Worm (Caenorhabditis elegans): ENCODE data around the gene C54E10.3.

Gene C54E10.3

DNA sequence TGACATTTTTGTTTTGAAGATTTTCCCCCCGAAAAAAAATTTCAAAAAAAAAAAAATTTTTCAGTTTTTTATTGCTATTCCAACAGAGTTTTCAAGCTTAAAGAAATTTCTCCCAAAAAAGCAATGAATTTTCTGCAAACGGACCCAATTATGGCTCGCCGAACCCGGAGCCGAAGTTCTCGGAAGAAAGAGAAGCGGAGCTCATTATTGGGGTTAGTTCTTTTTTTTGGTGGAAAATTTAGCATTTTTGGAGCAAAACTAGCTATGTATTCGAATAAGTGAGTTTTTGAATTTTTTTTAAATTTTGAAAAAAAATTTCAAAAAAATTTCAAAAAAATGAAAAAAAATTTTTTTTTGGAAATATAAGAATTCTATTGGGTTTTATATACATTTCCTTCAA is 8.8 kb downstream of the C54E10.3 start, which contains the start of gene ncs-5:
Gene ncs-5 (plus strand): TSS at position 124 of the 400 bp plus-strand sequence.
- no peak for TF ChIP-seq nhr-232 (tag; optimal IDR thresholded peaks at IDR 0.05)
- no peak for TF ChIP-seq lim-6 (tag; optimal IDR thresholded peaks at IDR 0.05)
- TF ChIP-seq ets-4 (tag; optimal IDR thresholded peaks at IDR 0.05) = no peak
- TF ChIP-seq ceh-9 (tag; optimal IDR thresholded peaks at IDR 0.05) = no peak
- no peak for TF ChIP-seq unc-42 (tag; optimal IDR thresholded peaks at IDR 0.05)
- TF ChIP-seq fax-1 (tag; optimal IDR thresholded peaks at IDR 0.05) = no peak
- no peak for TF ChIP-seq ztf-16 (tag; optimal IDR thresholded peaks at IDR 0.05)
- TF ChIP-seq ceh-2 (tag; optimal IDR thresholded peaks at IDR 0.05) = no peak

DNA sequence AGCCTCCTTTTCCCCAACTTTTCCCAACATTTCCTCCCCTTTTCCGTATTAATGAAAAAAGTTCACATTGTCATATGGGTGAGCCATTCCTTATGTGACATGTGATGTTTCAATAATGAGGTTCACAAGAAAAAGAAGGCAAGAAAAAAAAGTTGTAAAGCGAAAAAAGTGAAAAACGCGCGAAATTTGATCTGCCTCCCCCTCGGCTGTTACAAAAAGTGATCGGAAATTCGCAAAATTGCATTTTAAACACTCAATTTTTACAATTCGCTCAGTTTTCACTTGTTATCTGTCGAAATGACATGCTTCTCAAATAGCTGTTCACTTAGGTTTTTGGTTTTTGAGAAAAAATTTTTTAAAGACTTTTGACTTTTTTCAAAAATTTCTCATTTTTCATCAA is 10.8 kb downstream of the C54E10.3 start:
- no peak for TF ChIP-seq ceh-22 (tag; optimal IDR thresholded peaks at IDR 0.05)
- TF ChIP-seq unc-42 (tag; optimal IDR thresholded peaks at IDR 0.05) = peak; percentile 46

DNA sequence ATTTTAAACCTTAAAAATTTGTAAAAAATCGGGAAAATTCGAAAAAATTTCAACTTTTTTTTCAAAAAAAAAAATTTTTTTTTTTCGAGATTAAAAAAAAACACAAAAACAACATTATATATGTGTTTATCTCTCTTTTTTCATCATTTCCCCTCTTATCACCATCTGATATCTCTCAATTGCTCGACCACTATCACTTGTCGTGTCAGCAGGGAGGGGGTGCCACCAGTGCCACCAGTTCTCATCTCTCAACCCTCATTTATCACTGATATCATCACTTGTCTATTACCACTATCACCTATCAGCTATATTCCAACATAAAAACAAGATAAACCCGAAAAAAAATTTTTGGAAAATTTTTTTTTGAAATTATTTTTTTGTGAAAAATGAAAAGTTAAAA is 15.6 kb downstream of the C54E10.3 start:
- no peak for TF ChIP-seq fkh-6 (tag; optimal IDR thresholded peaks at IDR 0.05)
- peak; percentile 97 for TF ChIP-seq elt-2 (tag; optimal IDR thresholded peaks at IDR 0.05)
- TF ChIP-seq pha-2 (tag; optimal IDR thresholded peaks at IDR 0.05) = no peak

DNA sequence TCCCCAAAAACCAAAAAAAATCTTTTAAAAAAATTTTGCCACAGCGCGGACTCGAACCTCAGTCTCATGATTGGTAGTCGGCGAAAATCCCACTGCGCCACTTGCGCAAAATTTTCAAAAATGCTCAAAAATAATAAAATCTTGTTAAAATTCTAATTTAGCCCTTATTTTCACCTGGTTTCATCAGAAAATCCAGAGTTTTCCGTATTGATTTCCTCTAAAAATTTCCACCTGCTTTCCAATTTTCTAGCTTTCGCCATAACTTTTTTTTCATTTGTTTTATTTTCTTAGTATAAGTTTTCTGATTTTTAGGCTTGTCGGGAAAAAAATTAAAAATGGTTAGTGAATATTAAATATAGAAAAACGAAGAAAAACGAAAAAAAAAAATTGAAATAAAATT is 16.6 kb downstream of the C54E10.3 start:
- TF ChIP-seq pha-2 (tag; optimal IDR thresholded peaks at IDR 0.05) (peak; percentile 2), ceh-30 (tag; optimal IDR thresholded peaks at IDR 0.05) (no peak)

DNA sequence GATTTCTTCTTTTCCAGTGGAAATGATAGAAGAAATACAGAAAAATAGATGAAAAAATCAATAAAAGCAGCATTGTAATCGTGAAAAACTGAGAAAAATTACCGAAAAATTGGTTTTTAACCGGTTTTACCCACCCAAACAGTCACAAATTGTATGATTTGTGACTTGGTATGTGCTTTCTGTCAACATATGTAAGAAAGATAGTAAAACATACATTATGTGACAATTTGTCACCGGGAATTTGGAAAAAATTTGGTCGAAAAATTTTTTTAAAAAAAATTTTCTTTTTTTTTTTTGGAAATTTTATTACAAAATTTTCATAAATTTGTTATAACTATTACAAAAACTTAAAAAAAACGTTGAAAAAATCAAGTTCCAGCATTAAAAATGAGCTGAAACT is 26.3 kb downstream of the C54E10.3 start, which contains the start of gene cyp-33D3:
Gene cyp-33D3 (minus strand): TSS at position 101 of the 400 bp plus-strand sequence.
- TF ChIP-seq ceh-14 (tag; optimal IDR thresholded peaks at IDR 0.05) = no peak
- no peak for TF ChIP-seq pha-2 (tag; optimal IDR thresholded peaks at IDR 0.05)
- TF ChIP-seq zip-5 (tag; optimal IDR thresholded peaks at IDR 0.05) = no peak
- TF ChIP-seq ama-1 (optimal IDR thresholded peaks at IDR 0.05) = no peak
- TF ChIP-seq ceh-22 (tag; optimal IDR thresholded peaks at IDR 0.05) = no peak
- no peak for TF ChIP-seq nhr-232 (tag; optimal IDR thresholded peaks at IDR 0.05)
- TF ChIP-seq unc-3 (GFP tag; conservative IDR thresholded peaks at IDR 0.05) = no peak
- TF ChIP-seq unc-3 (tag; optimal IDR thresholded peaks at IDR 0.05) = no peak
- TF ChIP-seq elt-4 (tag; optimal IDR thresholded peaks at IDR 0.05) = no peak

DNA sequence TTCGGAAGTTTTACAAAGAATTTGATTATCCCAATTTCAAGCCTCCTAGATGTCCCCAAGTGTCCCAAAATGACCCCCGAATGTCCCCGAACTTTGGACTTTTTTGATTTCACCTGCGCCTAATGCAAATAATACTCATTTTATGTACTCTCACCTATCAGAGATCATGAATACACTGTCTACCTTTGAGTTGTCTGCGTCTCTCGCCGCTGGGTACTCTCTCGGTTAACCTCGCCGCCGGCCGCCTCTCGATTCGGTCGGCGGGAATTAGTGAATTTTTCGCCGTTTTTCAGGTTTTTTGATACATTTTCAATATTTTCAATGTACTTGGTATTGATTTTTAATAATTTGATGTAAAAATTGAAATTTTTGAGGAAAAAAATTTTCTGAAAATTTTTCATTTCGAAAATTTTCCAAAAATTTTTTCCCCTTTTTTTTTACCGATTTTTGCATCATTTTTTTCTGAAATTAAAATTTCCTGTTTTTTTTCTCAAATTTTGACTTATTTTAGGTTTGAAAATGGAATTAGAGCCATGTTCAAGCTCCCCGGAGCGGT is 28.1 kb downstream of the C54E10.3 start, which contains the start of gene nhr-65:
Gene nhr-65 (plus strand): TSS at position 506 of the 556 bp plus-strand sequence.
- TF ChIP-seq unc-55 (GFP tag; optimal IDR thresholded peaks at IDR 0.05) (no peak), nfya-1 (tag; optimal IDR thresholded peaks at IDR 0.05) (peak; percentile 17)

DNA sequence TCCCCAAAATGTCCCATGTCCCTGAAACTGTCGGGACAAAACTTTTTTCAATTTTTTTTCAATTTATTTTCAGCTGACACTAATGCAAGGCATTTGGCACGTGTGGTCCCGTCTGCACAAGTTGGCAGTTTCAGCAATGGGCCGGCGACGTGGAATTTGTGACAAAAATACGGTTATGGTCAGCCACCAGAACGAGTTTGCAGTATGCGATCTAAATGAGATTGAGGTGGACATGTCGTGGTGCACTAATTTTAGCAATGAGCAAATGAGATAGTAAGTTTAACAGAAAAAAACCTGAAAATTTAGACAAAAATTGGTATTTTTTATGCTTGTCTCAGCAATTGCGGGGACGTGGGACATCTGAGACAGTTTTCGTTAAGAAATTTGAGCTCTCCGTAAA is 31.7 kb downstream of the C54E10.3 start:
- TF ChIP-seq ceh-22 (tag; optimal IDR thresholded peaks at IDR 0.05) (no peak), fkh-10 (GFP tag; optimal IDR thresholded peaks at IDR 0.05) (no peak), ama-1 (optimal IDR thresholded peaks at IDR 0.05) (no peak), pax-1 (tag; optimal IDR thresholded peaks at IDR 0.05) (no peak), lin-11 (tag; optimal IDR thresholded peaks at IDR 0.05) (no peak), ceh-34 (tag; optimal IDR thresholded peaks at IDR 0.05) (no peak), pqm-1 (tag; optimal IDR thresholded peaks at IDR 0.05) (no peak), ceh-2 (tag; optimal IDR thresholded peaks at IDR 0.05) (no peak), K02D7.2 (tag; optimal IDR thresholded peaks at IDR 0.05) (no peak), sdc-2 (tag; optimal IDR thresholded peaks at IDR 0.05) (no peak), sox-4 (tag; optimal IDR thresholded peaks at IDR 0.05) (no peak), ceh-18 (tag; optimal IDR thresholded peaks at IDR 0.05) (no peak), hlh-8 (tag; optimal IDR thresholded peaks at IDR 0.05) (no peak), tbx-7 (tag; optimal IDR thresholded peaks at IDR 0.05) (no peak), K09A11.1 (tag; optimal IDR thresholded peaks at IDR 0.05; ENCODE audit: insufficient read depth) (no peak)

Data from whole organism, late embryonic.